Fruit fly (Drosophila melanogaster) whole organism, pupa: ENCODE results near the gene ey.

Experiments
- CG10348 ChIP-seq: fragments of 200-800 bp; sonication (Bioruptor generic); IDR thresholded peaks from 2 replicates; pipeline ENCODE4 v1.3.6; 2022; ENCODE audit warnings: missing biosample characterization, missing genetic modification characterization
- CG12605 ChIP-seq: fragments of 200-800 bp; sonication (Bioruptor generic); IDR thresholded peaks from 2 replicates; pipeline ENCODE4 v1.3.6; 2022; ENCODE audit warnings: missing biosample characterization, missing genetic modification characterization
- CG13204 ChIP-seq: fragments of 200-800 bp; sonication (Bioruptor generic); optimal IDR thresholded peaks from 2 replicates; lab custom pipeline; 2018; ENCODE audit warnings: missing biosample characterization, mild to moderate bottlenecking, missing genetic modification characterization, moderate library complexity
- CG14655 ChIP-seq: fragments of 200-800 bp; sonication (Bioruptor generic); optimal IDR thresholded peaks from 3 replicates; lab custom pipeline; 2017; ENCODE audit warnings: mild to moderate bottlenecking, missing biosample characterization, missing genetic modification reagents, missing genetic modification characterization
- CG15710 ChIP-seq: fragments of 200-800 bp; sonication (Bioruptor generic); optimal IDR thresholded peaks from 2 replicates; lab custom pipeline; 2018; ENCODE audit warnings: missing biosample characterization, mild to moderate bottlenecking, missing genetic modification characterization, moderate library complexity
- CG17806 ChIP-seq: fragments of 200-800 bp; sonication (Bioruptor generic); optimal IDR thresholded peaks from 2 replicates; lab custom pipeline; 2018; ENCODE audit warnings: missing biosample characterization, mild to moderate bottlenecking, missing genetic modification characterization, moderate library complexity
- CG32121 ChIP-seq: fragments of 200-800 bp; sonication (Bioruptor generic); IDR thresholded peaks from 2 replicates; pipeline ENCODE4 v1.3.6; 2022; ENCODE audit warnings: missing biosample characterization, missing genetic modification characterization
- CG34367 ChIP-seq: fragments of 200-800 bp; sonication (Bioruptor generic); optimal IDR thresholded peaks from 2 replicates; lab custom pipeline; 2018; ENCODE audit warnings: missing biosample characterization, mild to moderate bottlenecking, missing genetic modification characterization
- CG4496 ChIP-seq: fragments of 200-800 bp; sonication (Bioruptor generic); IDR thresholded peaks from 3 replicates; pipeline ENCODE4 v1.3.6; 2022; ENCODE audit warnings: missing biosample characterization, missing genetic modification characterization
- CG8159 ChIP-seq: fragments of 200-800 bp; sonication (Bioruptor generic); optimal IDR thresholded peaks from 3 replicates; lab custom pipeline; 2018; ENCODE audit warnings: missing biosample characterization, mild to moderate bottlenecking, missing genetic modification characterization, moderate library complexity
- CG8301 ChIP-seq: fragments of 200-800 bp; sonication (Bioruptor generic); optimal IDR thresholded peaks from 2 replicates; lab custom pipeline; 2018; ENCODE audit warnings: missing biosample characterization, mild to moderate bottlenecking, missing genetic modification characterization
- CG9948 ChIP-seq: fragments of 200-800 bp; sonication (Bioruptor generic); optimal IDR thresholded peaks from 2 replicates; lab custom pipeline; 2018; ENCODE audit warnings: missing biosample characterization, mild to moderate bottlenecking, missing genetic modification characterization, moderate library complexity
- D1 ChIP-seq: fragments of 200-800 bp; sonication (Bioruptor generic); optimal IDR thresholded peaks from 2 replicates; lab custom pipeline; 2018; ENCODE audit warnings: missing biosample characterization, mild to moderate bottlenecking, missing genetic modification characterization, moderate library complexity
- EcR ChIP-seq: fragments of 200-800 bp; sonication (Bioruptor generic); optimal IDR thresholded peaks from 3 replicates; lab custom pipeline; 2019; ENCODE audit warnings: missing biosample characterization, missing genetic modification characterization, mild to moderate bottlenecking, moderate library complexity, missing genetic modification reagents
- Ets98B ChIP-seq: fragments of 200-800 bp; sonication (Bioruptor generic); IDR thresholded peaks from 2 replicates; pipeline ENCODE4 v1.3.6; 2022; ENCODE audit warnings: missing biosample characterization, missing genetic modification characterization
- Pif1A ChIP-seq: fragments of 200-800 bp; sonication (Bioruptor generic); optimal IDR thresholded peaks from 3 replicates; lab custom pipeline; 2016; ENCODE audit warnings: missing biosample characterization, missing genetic modification characterization
- Pif1B ChIP-seq: fragments of 200-800 bp; sonication (Bioruptor generic); optimal IDR thresholded peaks from 3 replicates; lab custom pipeline; 2016; ENCODE audit warnings: missing biosample characterization, missing genetic modification characterization
- Snoo ChIP-seq: fragments of 200-800 bp; sonication (Bioruptor generic); optimal IDR thresholded peaks from 3 replicates; lab custom pipeline; 2017; ENCODE audit warnings: missing biosample characterization, mild to moderate bottlenecking, missing genetic modification characterization, inconsistent platforms
- fd96Ca ChIP-seq: fragments of 200-800 bp; sonication (Bioruptor generic); IDR thresholded peaks from 3 replicates; pipeline ENCODE4 v1.3.6; 2022; ENCODE audit warnings: missing biosample characterization, missing genetic modification characterization
- gl ChIP-seq: fragments of 200-800 bp; sonication (Bioruptor generic); optimal IDR thresholded peaks from 2 replicates; lab custom pipeline; 2018; ENCODE audit warnings: missing biosample characterization, mild to moderate bottlenecking, missing genetic modification characterization
- rn ChIP-seq: fragments of 200-800 bp; sonication (Bioruptor generic); IDR thresholded peaks from 2 replicates; pipeline ENCODE4 v1.3.6; 2022; ENCODE audit warnings: missing biosample characterization, missing genetic modification characterization

The ey gene

DNA sequence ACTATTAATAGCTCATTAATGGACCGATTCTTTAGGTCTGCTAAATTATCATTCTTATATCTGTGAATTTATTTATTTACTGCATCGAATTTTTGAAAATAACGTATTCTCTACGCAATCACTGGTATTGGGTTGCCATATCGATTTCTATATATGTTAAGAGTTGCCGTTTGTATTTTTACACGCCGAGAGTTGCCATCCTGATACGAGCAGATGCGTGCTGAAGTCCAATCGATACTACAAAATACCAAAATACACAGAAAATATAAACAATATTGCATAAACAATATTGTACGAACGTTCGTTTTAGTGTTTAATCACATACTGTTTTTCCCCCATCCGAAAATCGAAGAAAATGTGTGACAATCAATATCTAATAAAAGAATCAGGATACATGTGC is at the start of gene ey:
Gene ey (plus strand): TSS at position 227 of the 400 bp plus-strand sequence.
- TF ChIP-seq Ets98B (no peak), Snoo (tag; lab: Kevin White, UChicago) (no peak), Pif1B (peak; percentile 19), CG15710 (tag; lab: Kevin White, UChicago) (peak; percentile 27), CG32121 (GFP tag; lab: Robert Waterston, UW) (peak; percentile 48; the same call in 1 of the 2 replicates), CG4496 (GFP tag; lab: Robert Waterston, UW) (no peak), CG17806 (tag; lab: Kevin White, UChicago) (no peak), D1 (tag; lab: Kevin White, UChicago) (peak; percentile 43)

DNA sequence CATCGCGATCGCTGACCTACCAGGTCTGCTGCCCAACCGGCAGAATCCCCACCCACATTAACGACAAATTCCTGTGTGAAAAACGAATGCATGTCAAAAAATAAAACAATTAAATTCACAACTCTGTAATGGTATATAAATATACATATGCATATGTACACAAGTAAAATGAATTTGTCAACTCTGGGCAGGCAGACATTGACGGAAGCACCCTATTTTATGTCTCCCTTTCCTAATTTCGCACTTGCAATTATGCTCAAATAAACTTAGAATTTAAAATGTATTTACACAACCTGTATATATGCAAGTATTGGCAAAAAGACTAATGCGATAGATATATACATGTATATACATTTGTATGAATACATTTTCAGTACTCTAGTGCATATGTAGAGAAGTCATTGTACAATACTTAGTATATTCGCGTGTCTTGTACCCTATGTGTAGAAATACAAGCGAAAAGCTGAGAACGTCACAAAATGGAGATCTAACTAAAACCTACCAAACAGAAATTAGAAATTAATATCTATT is 38.4 kb upstream of the ey start:
- no peak for TF ChIP-seq gl (tag; lab: Kevin White, UChicago)
- no peak for TF ChIP-seq CG13204 (GFP tag; lab: Kevin White, UChicago)
- no peak for TF ChIP-seq Pif1A (GFP tag; lab: Kevin White, UChicago)
- TF ChIP-seq EcR (GFP tag; lab: Kevin White, UChicago): no peak
- TF ChIP-seq CG32121 (GFP tag; lab: Robert Waterston, UW): no peak
- no peak for TF ChIP-seq Ets98B
- TF ChIP-seq CG8159 (tag; lab: Kevin White, UChicago): no peak
- no peak for TF ChIP-seq CG12605 (GFP tag; lab: Robert Waterston, UW)
- TF ChIP-seq Pif1B: no peak
- no peak for TF ChIP-seq CG9948 (tag; lab: Kevin White, UChicago)

DNA sequence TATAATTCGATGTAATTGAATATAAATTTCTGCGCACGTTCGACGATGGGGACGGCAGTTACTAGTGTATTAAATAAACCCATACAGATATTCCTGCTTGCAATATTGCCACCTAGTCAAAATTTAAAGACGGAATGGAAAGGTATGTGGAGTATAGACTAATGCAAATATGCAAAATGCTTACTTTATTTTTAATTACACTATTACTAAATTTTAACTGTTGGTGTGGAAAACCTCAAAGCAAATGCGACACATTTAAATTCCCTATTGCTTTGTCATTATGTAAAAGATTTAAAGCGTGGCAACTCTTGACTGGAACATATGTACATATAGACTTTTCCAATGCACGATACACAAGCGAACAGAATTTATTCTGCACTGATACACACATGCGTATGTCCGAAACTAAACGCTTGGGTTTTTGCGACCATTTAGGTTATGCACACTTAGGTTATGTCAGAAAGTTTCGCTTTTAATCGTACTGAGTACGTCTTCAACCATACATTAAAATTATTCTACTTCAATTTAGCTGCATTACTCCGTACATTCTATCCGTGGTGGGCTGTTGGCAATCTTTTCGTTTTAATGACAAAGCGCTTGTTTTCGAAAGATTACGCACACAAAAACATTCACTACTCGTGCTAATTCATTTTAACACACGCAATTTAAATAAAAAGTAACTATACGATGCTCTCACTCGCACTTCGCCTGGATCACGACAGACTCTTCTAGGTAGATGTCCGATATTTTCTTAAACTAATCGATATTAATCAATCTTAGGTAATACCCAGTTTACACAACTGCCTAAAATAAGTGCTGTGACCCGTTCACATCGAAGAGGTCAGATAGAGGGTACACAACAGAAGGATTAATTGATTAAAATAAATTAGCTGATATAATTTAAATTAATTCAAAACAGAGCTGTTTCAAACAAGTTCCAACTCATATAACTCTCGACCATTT is 37.3 kb upstream of the ey start, which contains the start of gene gw:
Gene gw (minus strand): TSS at position 725 of the 963 bp plus-strand sequence.
- peak; percentile 71 for TF ChIP-seq Pif1B
- peak; percentile 2 for TF ChIP-seq D1 (tag; lab: Kevin White, UChicago)
- TF ChIP-seq CG4496 (GFP tag; lab: Robert Waterston, UW): no peak
- TF ChIP-seq CG15710 (tag; lab: Kevin White, UChicago): peak; percentile 68
- TF ChIP-seq rn: no peak
- peak; percentile 79 for TF ChIP-seq CG17806 (tag; lab: Kevin White, UChicago)
- TF ChIP-seq CG8159 (tag; lab: Kevin White, UChicago): peak; percentile 13
- no peak for TF ChIP-seq CG13204 (GFP tag; lab: Kevin White, UChicago)
- TF ChIP-seq EcR (GFP tag; lab: Kevin White, UChicago): no peak
- no peak for TF ChIP-seq fd96Ca
- peak; percentile 66 for TF ChIP-seq CG9948 (tag; lab: Kevin White, UChicago)
- peak; percentile 68 for TF ChIP-seq CG8301 (tag; lab: Kevin White, UChicago)
- no peak for TF ChIP-seq CG10348 (GFP tag; lab: Robert Waterston, UW)
- peak; percentile 82 for TF ChIP-seq Pif1A (GFP tag; lab: Kevin White, UChicago)
- TF ChIP-seq CG34367 (tag; lab: Kevin White, UChicago): peak; percentile 59
- peak; percentile 70 for TF ChIP-seq gl (tag; lab: Kevin White, UChicago)
- TF ChIP-seq CG32121 (GFP tag; lab: Robert Waterston, UW): peak; percentile 69; the same call in 1 of the 2 replicates
- TF ChIP-seq Snoo (tag; lab: Kevin White, UChicago): peak; percentile 65
- TF ChIP-seq CG12605 (GFP tag; lab: Robert Waterston, UW): no peak
- no peak for TF ChIP-seq CG14655 (GFP tag; lab: Kevin White, UChicago)
- TF ChIP-seq Ets98B: peak; percentile 68

DNA sequence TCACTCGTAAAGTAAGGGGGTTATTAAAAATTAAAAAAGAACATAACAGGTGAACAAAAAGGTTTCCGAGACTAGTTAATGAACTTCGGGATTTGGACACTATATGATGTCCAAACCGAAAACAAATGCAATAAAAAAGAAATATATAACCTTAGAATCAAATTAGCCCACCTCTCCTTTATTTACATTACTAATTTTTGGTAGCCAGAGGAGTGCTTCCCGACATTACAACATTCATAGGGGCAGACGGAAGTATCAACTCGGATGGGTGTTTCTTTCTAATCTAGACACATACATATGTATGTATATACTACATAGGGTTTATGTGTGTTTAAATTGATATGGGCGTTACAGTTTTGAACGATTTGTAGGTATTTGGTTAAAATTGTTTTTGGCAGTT is 35.4 kb upstream of the ey start:
- TF ChIP-seq CG8301 (tag; lab: Kevin White, UChicago) (no peak), rn (no peak)

DNA sequence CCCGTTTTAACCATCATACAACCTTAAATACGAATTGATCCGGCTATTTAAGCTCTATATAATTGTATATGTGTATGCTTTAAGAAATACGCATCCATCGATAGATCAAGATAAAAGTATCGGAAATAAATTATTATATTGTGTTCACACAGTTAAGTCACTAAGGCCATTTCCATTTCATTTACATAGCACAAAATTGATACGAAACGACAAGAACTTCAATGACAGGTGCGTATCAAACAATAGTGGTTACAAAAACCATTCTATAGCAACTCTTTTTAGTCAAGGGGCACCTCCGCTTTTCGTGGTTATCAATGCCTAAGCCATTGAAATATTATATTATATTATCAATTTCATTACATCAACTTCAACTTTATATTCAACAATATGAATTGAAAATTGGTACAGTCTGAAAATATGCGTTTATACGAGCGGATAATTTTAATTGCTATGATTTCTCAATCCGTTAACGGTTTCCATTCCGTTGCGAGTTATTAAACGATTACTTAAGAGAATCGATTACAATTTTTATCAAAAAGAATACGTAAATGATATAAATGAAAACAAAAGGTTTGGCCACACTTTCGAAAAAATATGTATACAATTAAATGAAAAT is 34.3 kb upstream of the ey start, which contains the start of the genes CG46466 and Slip1:
Gene CG46466 (minus strand): TSS at position 70 of the 616 bp plus-strand sequence.
Gene Slip1 (plus strand): TSS at position 567 of the 616 bp plus-strand sequence.
- TF ChIP-seq gl (tag; lab: Kevin White, UChicago) (no peak), CG32121 (GFP tag; lab: Robert Waterston, UW) (no peak), CG10348 (GFP tag; lab: Robert Waterston, UW) (no peak), CG14655 (GFP tag; lab: Kevin White, UChicago) (no peak), CG9948 (tag; lab: Kevin White, UChicago) (peak; percentile 10), CG17806 (tag; lab: Kevin White, UChicago) (peak; percentile 24), CG13204 (GFP tag; lab: Kevin White, UChicago) (no peak), Pif1B (no peak), CG4496 (GFP tag; lab: Robert Waterston, UW) (no peak), EcR (GFP tag; lab: Kevin White, UChicago) (no peak), fd96Ca (no peak), CG34367 (tag; lab: Kevin White, UChicago) (peak; percentile 9), CG8159 (tag; lab: Kevin White, UChicago) (peak; percentile 46), Pif1A (GFP tag; lab: Kevin White, UChicago) (no peak), CG15710 (tag; lab: Kevin White, UChicago) (peak; percentile 39), CG12605 (GFP tag; lab: Robert Waterston, UW) (no peak), D1 (tag; lab: Kevin White, UChicago) (peak; percentile 25), rn (no peak), CG8301 (tag; lab: Kevin White, UChicago) (no peak), Snoo (tag; lab: Kevin White, UChicago) (peak; percentile 47), Ets98B (no peak)
